Fruit fly (Drosophila melanogaster) whole organism, prepupa: ENCODE measurements around the gene Best3.
A peak's percentile ranks its signal among the peaks of the same experiment; 100 is the strongest.

Source experiments
- CG10631 ChIP-seq: fragments of 200-800 bp; sonication (Bioruptor generic); optimal IDR thresholded peaks from 2 replicates; lab custom pipeline; 2016; ENCODE audit warnings: missing biosample characterization, missing genetic modification characterization
- CG3919 ChIP-seq: fragments of 200-800 bp; sonication (Bioruptor generic); optimal IDR thresholded peaks from 3 replicates; lab custom pipeline; 2016; ENCODE audit warnings: missing biosample characterization, missing genetic modification characterization
- Hr4 ChIP-seq: fragments of 200-800 bp; sonication (Bioruptor generic); optimal IDR thresholded peaks from 3 replicates; lab custom pipeline; 2016; ENCODE audit warnings: missing biosample characterization, missing genetic modification characterization
- achi ChIP-seq: fragments of 200-800 bp; sonication (Bioruptor generic); optimal IDR thresholded peaks from 3 replicates; lab custom pipeline; 2016; ENCODE audit warnings: missing biosample characterization, missing genetic modification characterization
- esn ChIP-seq: fragments of 200-800 bp; sonication (Bioruptor generic); optimal IDR thresholded peaks from 2 replicates; lab custom pipeline; 2016; ENCODE audit warnings: missing biosample characterization, mild to moderate bottlenecking, missing genetic modification characterization, moderate library complexity

DNA sequence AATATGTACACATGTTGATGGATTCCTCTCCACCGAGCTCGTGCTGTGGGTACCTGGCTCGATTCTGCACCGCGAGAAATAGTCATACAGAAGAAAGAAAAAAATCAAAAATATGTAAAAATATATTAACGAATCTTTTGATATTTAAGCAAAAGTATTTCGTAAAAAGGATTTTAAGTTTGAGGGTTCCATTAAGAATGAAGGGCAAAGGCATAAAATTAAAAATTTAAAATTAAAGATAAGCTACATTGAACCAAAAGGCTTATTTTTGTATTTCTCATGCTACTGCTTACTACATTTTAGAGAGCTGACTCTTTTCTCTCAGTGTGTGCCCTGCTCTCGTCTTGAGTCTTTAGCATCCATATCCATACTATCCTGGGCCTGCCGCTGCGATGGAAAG, 36.0 kb downstream of the Best3 start:
- TF ChIP-seq esn (GFP tag; lab: Kevin White, UChicago): peak; percentile 80
- TF ChIP-seq CG10631 (GFP tag; lab: Kevin White, UChicago): peak; percentile 74
- peak; percentile 81 for TF ChIP-seq Hr4 (GFP tag; lab: Kevin White, UChicago)
- TF ChIP-seq CG3919 (GFP tag; lab: Kevin White, UChicago): peak; percentile 82
- TF ChIP-seq achi (GFP tag; lab: Kevin White, UChicago): peak; percentile 78
